In genomic region chrII:8004752-8005151, ce11 we compare ENCODE assay signal across 4 worm cellular contexts.
TF ChIP-seq lines count a peak whose summit lies in the region.

No protein-coding gene starts in this region.

TF ChIP-seq in whole organism, L2 larva, 48 proteins besides CTCF, POLR2A, EP300 and RAD21:
- TF ChIP-seq elt-3 (tag; optimal IDR thresholded peaks at IDR 0.05; lab: Kevin White, UChicago), result no peak
- TF ChIP-seq elt-1 (tag; optimal IDR thresholded peaks at IDR 0.05; lab: Kevin White, UChicago), result no peak
- peak; percentile 57 for TF ChIP-seq fos-1 (tag; optimal IDR thresholded peaks at IDR 0.05; lab: Kevin White, UChicago)
- no peak for TF ChIP-seq sma-9 (GFP tag; optimal IDR thresholded peaks at IDR 0.05; lab: Kevin White, UChicago)
- no peak for TF ChIP-seq sma-9 (tag; optimal IDR thresholded peaks at IDR 0.05; lab: Kevin White, UChicago)
- no peak for TF ChIP-seq nhr-10 (tag; optimal IDR thresholded peaks at IDR 0.05; lab: Kevin White, UChicago)
- no peak for TF ChIP-seq unc-55 (GFP tag; optimal IDR thresholded peaks at IDR 0.05; lab: Kevin White, UChicago)
- TF ChIP-seq skn-1 (tag; optimal IDR thresholded peaks at IDR 0.05; lab: Kevin White, UChicago), result no peak
- no peak for TF ChIP-seq ceh-16 (tag; optimal IDR thresholded peaks at IDR 0.05; lab: Kevin White, UChicago)

TF ChIP-seq in whole organism, L3 larva, 47 proteins besides CTCF, POLR2A, EP300 and RAD21:
- TF ChIP-seq elt-2 (tag; optimal IDR thresholded peaks at IDR 0.05; lab: Kevin White, UChicago) (peak; percentile 27), nhr-43 (tag; optimal IDR thresholded peaks at IDR 0.05; lab: Kevin White, UChicago; ENCODE audit: poor library complexity, severe bottlenecking) (no peak), nhr-23 (tag; optimal IDR thresholded peaks at IDR 0.05; lab: Kevin White, UChicago) (no peak), lin-39 (tag; optimal IDR thresholded peaks at IDR 0.05; lab: Kevin White, UChicago) (no peak), ceh-82 (tag; optimal IDR thresholded peaks at IDR 0.05; lab: Kevin White, UChicago) (no peak), pqm-1 (tag; optimal IDR thresholded peaks at IDR 0.05; lab: Kevin White, UChicago) (peak; percentile 70), ama-1 (optimal IDR thresholded peaks at IDR 0.05; lab: Kevin White, UChicago) (no peak)

TF ChIP-seq in whole organism, L4 larva, 104 proteins besides CTCF, POLR2A, EP300 and RAD21:
- no peak for TF ChIP-seq lin-39 (tag; optimal IDR thresholded peaks at IDR 0.05; lab: Kevin White, UChicago)
- no peak for TF ChIP-seq tag-97 (GFP tag; IDR thresholded peaks at IDR 0.05; lab: Robert Waterston, UW)
- TF ChIP-seq F10B5.3 (tag; optimal IDR thresholded peaks at IDR 0.05; lab: Kevin White, UChicago), result no peak
- no peak for TF ChIP-seq lin-15B (tag; optimal IDR thresholded peaks at IDR 0.05; lab: Kevin White, UChicago)
- peak; percentile 35; the same call in 1 of the 2 replicates for TF ChIP-seq dmd-6 (GFP tag; IDR thresholded peaks at IDR 0.05; lab: Robert Waterston, UW)
- TF ChIP-seq ceh-32 (tag; optimal IDR thresholded peaks at IDR 0.05; lab: Kevin White, UChicago; ENCODE audit: poor library complexity), result no peak
- no peak for TF ChIP-seq zip-2 (tag; optimal IDR thresholded peaks at IDR 0.05; lab: Kevin White, UChicago)
- no peak for TF ChIP-seq ces-1 (GFP tag; optimal IDR thresholded peaks at IDR 0.05; lab: Kevin White, UChicago)
- TF ChIP-seq unc-130 (GFP tag; optimal IDR thresholded peaks at IDR 0.05; lab: Kevin White, UChicago), result no peak
- peak; percentile 32 for TF ChIP-seq pqm-1 (tag; optimal IDR thresholded peaks at IDR 0.05; lab: Kevin White, UChicago)
- no peak for TF ChIP-seq php-3 (GFP tag; IDR thresholded peaks at IDR 0.05; lab: Robert Waterston, UW)
- TF ChIP-seq nhr-76 (tag; optimal IDR thresholded peaks at IDR 0.05; lab: Kevin White, UChicago), result no peak
- TF ChIP-seq lin-13 (GFP tag; optimal IDR thresholded peaks at IDR 0.05; lab: Kevin White, UChicago), result no peak
- TF ChIP-seq hlh-30 (tag; optimal IDR thresholded peaks at IDR 0.05; lab: Kevin White, UChicago; ENCODE audit: insufficient read depth), result peak; percentile 19
- TF ChIP-seq nhr-28 (tag; optimal IDR thresholded peaks at IDR 0.05; lab: Kevin White, UChicago), result peak; percentile 50
- TF ChIP-seq Y5F2A.4 (GFP tag; optimal IDR thresholded peaks at IDR 0.05; lab: Kevin White, UChicago), result no peak
- no peak for TF ChIP-seq hif-1 (tag; optimal IDR thresholded peaks at IDR 0.05; lab: Kevin White, UChicago)
- TF ChIP-seq saeg-2 (GFP tag; IDR thresholded peaks at IDR 0.05; lab: Robert Waterston, UW), result no peak

TF ChIP-seq in whole organism, young adult, 124 proteins besides CTCF, POLR2A, EP300 and RAD21:
- no peak for TF ChIP-seq tbx-9 (tag; optimal IDR thresholded peaks at IDR 0.05; lab: Kevin White, UChicago; ENCODE audit: borderline replicate concordance)
- TF ChIP-seq gei-17 (GFP tag; optimal IDR thresholded peaks at IDR 0.05; lab: Kevin White, UChicago), result no peak
- no peak for TF ChIP-seq lin-54 (GFP tag; optimal IDR thresholded peaks at IDR 0.05; lab: Kevin White, UChicago)
- TF ChIP-seq nhr-80 (tag; optimal IDR thresholded peaks at IDR 0.05; lab: Kevin White, UChicago), result peak; percentile 10
- no peak for TF ChIP-seq nfya-2 (GFP tag; IDR thresholded peaks at IDR 0.05; lab: Robert Waterston, UW)
